Fruit fly (Drosophila melanogaster) whole organism, embryonic: ENCODE measurements around the gene Zip89B.

Experiments
- BEAF-32 ChIP-seq: fragments of 200-800 bp; sonication (Bioruptor generic); optimal IDR thresholded peaks from 3 replicates; lab custom pipeline; 2017; ENCODE audit warnings: missing biosample characterization, missing genetic modification characterization, mild to moderate bottlenecking, moderate library complexity, missing genetic modification reagents
- CG10321 ChIP-seq: fragments of 200-800 bp; sonication (Bioruptor generic); IDR thresholded peaks from 2 replicates; pipeline ENCODE4 v1.3.6; 2022; ENCODE audit warnings: missing biosample characterization, missing genetic modification characterization
- CG11247 ChIP-seq: fragments of 200-800 bp; sonication (Bioruptor generic); IDR thresholded peaks from 2 replicates; pipeline ENCODE4 v1.3.6; 2022; ENCODE audit warnings: missing biosample characterization, missing genetic modification characterization
- CG12659 ChIP-seq: fragments of 200-800 bp; sonication (Bioruptor generic); optimal IDR thresholded peaks from 3 replicates; lab custom pipeline; 2017; ENCODE audit warnings: mild to moderate bottlenecking, missing biosample characterization, missing genetic modification reagents, missing genetic modification characterization
- CG17829 ChIP-seq: fragments of 200-800 bp; optimal IDR thresholded peaks from 2 replicates; lab custom pipeline; 2019; ENCODE audit warnings: missing biosample characterization, mild to moderate bottlenecking, missing genetic modification characterization, moderate library complexity
- CG2678 ChIP-seq: fragments of 200-800 bp; sonication (Bioruptor generic); optimal IDR thresholded peaks from 3 replicates; lab custom pipeline; 2019; ENCODE audit warnings: missing biosample characterization, mild to moderate bottlenecking, missing genetic modification characterization, moderate library complexity
- CG32772 ChIP-seq: fragments of 200-800 bp; sonication (Bioruptor generic); IDR thresholded peaks from 2 replicates; pipeline ENCODE4 v1.3.6; 2022; ENCODE audit warnings: missing biosample characterization, missing genetic modification characterization
- CG3281 ChIP-seq: fragments of 200-800 bp; sonication (Bioruptor generic); optimal IDR thresholded peaks from 3 replicates; lab custom pipeline; 2017; ENCODE audit warnings: missing biosample characterization, mild to moderate bottlenecking, missing genetic modification characterization
- CG3407 ChIP-seq: fragments of 200-800 bp; sonication (Bioruptor generic); optimal IDR thresholded peaks from 2 replicates; lab custom pipeline; 2018; ENCODE audit warnings: missing biosample characterization, mild to moderate bottlenecking, missing genetic modification characterization
- CG34376 ChIP-seq: fragments of 200-800 bp; sonication (Bioruptor generic); optimal IDR thresholded peaks from 2 replicates; lab custom pipeline; 2018; ENCODE audit warnings: missing biosample characterization, mild to moderate bottlenecking, missing genetic modification characterization
- CG4854 ChIP-seq: fragments of 200-800 bp; sonication (Bioruptor generic); optimal IDR thresholded peaks from 2 replicates; lab custom pipeline; 2016; ENCODE audit warnings: missing biosample characterization, missing genetic modification characterization, inconsistent platforms
- CG6175 ChIP-seq: fragments of 200-800 bp; sonication (Bioruptor generic); IDR thresholded peaks from 3 replicates; pipeline ENCODE4 v1.3.6; 2022; ENCODE audit warnings: missing biosample characterization, missing genetic modification characterization
- CG6683 ChIP-seq: fragments of 200-800 bp; sonication (Bioruptor generic); optimal IDR thresholded peaks from 2 replicates; lab custom pipeline; 2017; ENCODE audit warnings: missing biosample characterization, mild to moderate bottlenecking, missing genetic modification characterization, missing genetic modification reagents
- CG8765 ChIP-seq: fragments of 200-800 bp; sonication (Bioruptor generic); IDR thresholded peaks from 2 replicates; pipeline ENCODE4 v1.3.6; 2022; ENCODE audit warnings: missing biosample characterization, missing genetic modification characterization
- CG9797 ChIP-seq: fragments of 200-800 bp; sonication (Bioruptor generic); optimal IDR thresholded peaks from 3 replicates; lab custom pipeline; 2018; ENCODE audit warnings: missing biosample characterization, mild to moderate bottlenecking, missing genetic modification characterization
- CG9817 ChIP-seq: fragments of 200-800 bp; sonication (Bioruptor generic); optimal IDR thresholded peaks from 2 replicates; lab custom pipeline; 2018; ENCODE audit warnings: missing biosample characterization, mild to moderate bottlenecking, missing genetic modification characterization, moderate library complexity
- CG9876 ChIP-seq: fragments of 200-800 bp; sonication (Bioruptor generic); optimal IDR thresholded peaks from 2 replicates; lab custom pipeline; 2016; ENCODE audit warnings: missing biosample characterization, missing genetic modification characterization
- Dll ChIP-seq: fragments of 200-800 bp; sonication (Bioruptor generic); IDR thresholded peaks from 4 replicates; pipeline ENCODE4 v1.3.6; 2022; ENCODE audit warnings: missing biosample characterization, missing genetic modification characterization; ENCODE audit not compliant: partially characterized antibody
- Dref ChIP-seq: fragments of 200-800 bp; sonication (Bioruptor generic); IDR thresholded peaks from 2 replicates; pipeline ENCODE4 v1.3.6; 2022; ENCODE audit warnings: missing biosample characterization, missing genetic modification characterization
- HHEX ChIP-seq: fragments of 200-800 bp; sonication (Bioruptor generic); optimal IDR thresholded peaks from 3 replicates; lab custom pipeline; 2017; ENCODE audit warnings: missing biosample characterization, mild to moderate bottlenecking, missing genetic modification characterization, missing genetic modification reagents
- HLH3B ChIP-seq: fragments of 200-800 bp; sonication (Bioruptor generic); IDR thresholded peaks from 2 replicates; pipeline ENCODE4 v1.3.6; 2022; ENCODE audit warnings: missing biosample characterization, missing genetic modification characterization
- Hmr ChIP-seq: fragments of 200-800 bp; sonication (Bioruptor generic); optimal IDR thresholded peaks from 3 replicates; lab custom pipeline; 2017; ENCODE audit warnings: mild to moderate bottlenecking, missing biosample characterization, missing genetic modification reagents, missing genetic modification characterization
- Kr ChIP-seq: fragments of 200-800 bp; sonication (Bioruptor generic); optimal IDR thresholded peaks from 2 replicates; lab custom pipeline; 2017; ENCODE audit warnings: missing biosample characterization, mild to moderate bottlenecking, missing genetic modification characterization
- MBD-R2 ChIP-seq: fragments of 200-800 bp; sonication (Bioruptor generic); IDR thresholded peaks from 2 replicates; pipeline ENCODE4 v1.3.6; 2022; ENCODE audit warnings: missing biosample characterization, missing genetic modification characterization
- Mes4 ChIP-seq: fragments of 200-800 bp; sonication (Bioruptor generic); optimal IDR thresholded peaks from 2 replicates; lab custom pipeline; 2016; ENCODE audit warnings: missing biosample characterization, missing genetic modification characterization
- Optix ChIP-seq: fragments of 200-800 bp; sonication (Bioruptor generic); IDR thresholded peaks from 3 replicates; pipeline ENCODE4 v1.3.6; 2022; ENCODE audit warnings: missing biosample characterization, missing genetic modification characterization
- Poxn ChIP-seq: fragments of 200-800 bp; sonication (Bioruptor generic); IDR thresholded peaks from 2 replicates; pipeline ENCODE4 v1.3.6; 2022; ENCODE audit warnings: missing biosample characterization, missing genetic modification characterization
- Sin3A ChIP-seq: fragments of >200 bp; optimal IDR thresholded peaks from 2 replicates; lab custom pipeline; 2018
- Sox102F ChIP-seq: fragments of 200-800 bp; sonication (Bioruptor generic); optimal IDR thresholded peaks from 2 replicates; lab custom pipeline; 2018; ENCODE audit warnings: missing biosample characterization, mild to moderate bottlenecking, missing genetic modification characterization, moderate library complexity
- Spps ChIP-seq: fragments of 200-800 bp; sonication (Bioruptor generic); optimal IDR thresholded peaks from 2 replicates; lab custom pipeline; 2018; ENCODE audit warnings: missing biosample characterization, mild to moderate bottlenecking, missing genetic modification characterization
- amos ChIP-seq: fragments of 200-800 bp; sonication (Bioruptor generic); IDR thresholded peaks from 2 replicates; pipeline ENCODE4 v1.3.6; 2022; ENCODE audit warnings: missing biosample characterization, missing genetic modification characterization; ENCODE audit not compliant: partially characterized antibody
- aop ChIP-seq: fragments of 200-800 bp; sonication (Bioruptor generic); IDR thresholded peaks from 2 replicates; pipeline ENCODE4 v1.3.6; 2022; ENCODE audit warnings: missing biosample characterization, missing genetic modification characterization
- ara ChIP-seq: fragments of 200-800 bp; sonication (Bioruptor generic); IDR thresholded peaks from 2 replicates; pipeline ENCODE4 v1.3.6; 2022; ENCODE audit warnings: missing biosample characterization, missing genetic modification characterization
- bbx ChIP-seq: fragments of 200-800 bp; sonication (Bioruptor generic); IDR thresholded peaks from 2 replicates; pipeline ENCODE4 v1.3.6; 2022; ENCODE audit warnings: missing biosample characterization, missing genetic modification characterization; ENCODE audit not compliant: partially characterized antibody
- corto ChIP-seq: fragments of 200-800 bp; sonication (Bioruptor generic); optimal IDR thresholded peaks from 2 replicates; lab custom pipeline; 2016; ENCODE audit warnings: missing biosample characterization, mild to moderate bottlenecking, missing genetic modification characterization, moderate library complexity
- dm ChIP-seq: fragments of 200-800 bp; sonication (Bioruptor generic); optimal IDR thresholded peaks from 3 replicates; lab custom pipeline; 2016; ENCODE audit warnings: missing biosample characterization, missing genetic modification characterization
- dmrt11E ChIP-seq: fragments of 200-800 bp; sonication (Bioruptor generic); optimal IDR thresholded peaks from 3 replicates; lab custom pipeline; 2018; ENCODE audit warnings: missing biosample characterization, mild to moderate bottlenecking, missing genetic modification characterization, moderate library complexity
- gcm ChIP-seq: fragments of 200-800 bp; sonication (Bioruptor generic); optimal IDR thresholded peaks from 2 replicates; lab custom pipeline; 2019; ENCODE audit warnings: missing biosample characterization, mild to moderate bottlenecking, missing genetic modification characterization, moderate library complexity
- gsb ChIP-seq: fragments of 200-800 bp; sonication (Bioruptor generic); IDR thresholded peaks from 2 replicates; pipeline ENCODE4 v1.3.6; 2022; ENCODE audit warnings: missing biosample characterization, missing genetic modification characterization
- gt ChIP-seq: fragments of 200-800 bp; sonication (Bioruptor generic); IDR thresholded peaks from 2 replicates; pipeline ENCODE4 v1.3.6; 2022; ENCODE audit warnings: missing biosample characterization, missing genetic modification characterization
- kah ChIP-seq: fragments of 200-800 bp; sonication (Bioruptor generic); optimal IDR thresholded peaks from 2 replicates; lab custom pipeline; 2018; ENCODE audit warnings: missing biosample characterization, mild to moderate bottlenecking, missing genetic modification characterization
- lab ChIP-seq: fragments of 200-800 bp; sonication (Bioruptor generic); optimal IDR thresholded peaks from 3 replicates; lab custom pipeline; 2017; ENCODE audit warnings: missing biosample characterization, missing genetic modification characterization, mild to moderate bottlenecking, moderate library complexity, missing genetic modification reagents
- lilli ChIP-seq: fragments of 200-800 bp; sonication (Bioruptor generic); optimal IDR thresholded peaks from 3 replicates; lab custom pipeline; 2016; ENCODE audit warnings: missing biosample characterization, missing genetic modification characterization
- oc ChIP-seq: fragments of 200-800 bp; sonication (Bioruptor generic); optimal IDR thresholded peaks from 2 replicates; lab custom pipeline; 2018; ENCODE audit warnings: missing biosample characterization, mild to moderate bottlenecking, missing genetic modification characterization, moderate library complexity
- pzg ChIP-seq: fragments of 200-800 bp; sonication (Bioruptor generic); optimal IDR thresholded peaks from 3 replicates; lab custom pipeline; 2018; ENCODE audit warnings: missing biosample characterization, mild to moderate bottlenecking, missing genetic modification characterization, moderate library complexity
- salm ChIP-seq: fragments of 200-800 bp; sonication (Bioruptor generic); optimal IDR thresholded peaks from 2 replicates; lab custom pipeline; 2018; ENCODE audit warnings: missing biosample characterization, mild to moderate bottlenecking, missing genetic modification characterization
- sug ChIP-seq: fragments of 200-800 bp; optimal IDR thresholded peaks from 2 replicates; lab custom pipeline; 2019; ENCODE audit warnings: missing biosample characterization, mild to moderate bottlenecking, missing genetic modification characterization, moderate library complexity
- usp ChIP-seq: fragments of >200 bp; optimal IDR thresholded peaks from 2 replicates; lab custom pipeline; 2017; ENCODE audit warnings: missing biosample characterization, missing genetic modification characterization
- wdn ChIP-seq: fragments of 200-800 bp; sonication (Bioruptor generic); IDR thresholded peaks from 2 replicates; pipeline ENCODE4 v1.3.6; 2022; ENCODE audit warnings: missing biosample characterization, missing genetic modification characterization
- zf30C ChIP-seq: fragments of 200-800 bp; sonication (Bioruptor generic); optimal IDR thresholded peaks from 3 replicates; lab custom pipeline; 2018; ENCODE audit warnings: missing biosample characterization, mild to moderate bottlenecking, missing genetic modification characterization
- zfh1 ChIP-seq: fragments of 200-800 bp; sonication (Bioruptor generic); IDR thresholded peaks from 3 replicates; pipeline ENCODE4 v1.3.6; 2022; ENCODE audit warnings: missing biosample characterization, missing genetic modification characterization

The Zip89B gene

DNA sequence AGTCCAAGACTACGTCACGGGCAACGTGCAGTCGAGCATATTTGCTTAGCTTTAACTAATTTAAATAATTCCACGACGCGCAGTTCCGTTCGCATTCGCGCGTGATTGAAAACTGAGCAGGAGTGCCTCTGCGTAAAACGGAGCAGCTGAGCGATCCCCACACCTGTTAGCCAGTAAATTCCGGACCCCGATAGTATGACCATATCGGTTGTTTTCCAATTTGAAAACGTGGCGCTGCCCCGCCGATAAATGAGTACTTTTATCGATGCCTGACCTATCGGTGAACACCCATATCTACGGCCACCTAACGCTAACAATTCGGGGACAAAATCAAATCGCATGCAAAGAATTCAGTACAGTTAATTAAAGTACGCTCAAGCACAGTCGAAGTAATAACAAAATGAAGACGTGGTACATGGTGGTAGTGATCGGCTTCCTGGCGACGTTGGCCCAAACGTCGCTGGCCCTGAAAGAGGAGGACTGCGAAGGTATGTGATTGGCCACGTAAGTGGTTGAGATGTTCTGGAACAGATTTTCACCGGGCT, 43.6 kb downstream of the Zip89B start, which contains the start of the genes CG14879 and Manf:
Gene CG14879 (minus strand): TSS at position 116 of the 545 bp plus-strand sequence.
Gene Manf (plus strand): TSS at position 294 of the 545 bp plus-strand sequence.
- peak; percentile 5 for TF ChIP-seq CG3281 (GFP tag; lab: Kevin White, UChicago)
- no peak for TF ChIP-seq oc (tag; lab: Kevin White, UChicago)
- TF ChIP-seq dm (GFP tag; lab: Kevin White, UChicago), result peak; percentile 35
- no peak for TF ChIP-seq Sox102F (GFP tag; lab: Kevin White, UChicago)
- TF ChIP-seq salm (tag; lab: Kevin White, UChicago), result no peak
- TF ChIP-seq ara (GFP tag; lab: Robert Waterston, UW), result no peak
- TF ChIP-seq usp (GFP tag; lab: Kevin White, UChicago), result no peak
- no peak for TF ChIP-seq Mes4 (GFP tag; lab: Kevin White, UChicago)
- TF ChIP-seq CG6175 (GFP tag; lab: Robert Waterston, UW), result no peak
- TF ChIP-seq bbx, result peak; percentile 58; the same call in 1 of the 2 replicates
- peak; percentile 17 for TF ChIP-seq lilli (GFP tag; lab: Kevin White, UChicago)
- peak; percentile 1 for TF ChIP-seq Sin3A
- no peak for TF ChIP-seq dmrt11E
- TF ChIP-seq HHEX, result no peak
- no peak for TF ChIP-seq aop (GFP tag; lab: Robert Waterston, UW)
- peak; percentile 13 for TF ChIP-seq sug (tag; lab: Kevin White, UChicago)
- TF ChIP-seq corto (GFP tag; lab: Kevin White, UChicago), result no peak
- TF ChIP-seq CG10321, result no peak
- no peak for TF ChIP-seq CG6683 (GFP tag; lab: Kevin White, UChicago)
- no peak for TF ChIP-seq CG34376 (GFP tag; lab: Kevin White, UChicago)
- peak; percentile 59; the same call in 1 of the 4 replicates for TF ChIP-seq Dll (GFP tag; lab: Robert Waterston, UW)
- TF ChIP-seq wdn (GFP tag; lab: Robert Waterston, UW), result no peak
- TF ChIP-seq CG4854 (GFP tag; lab: Kevin White, UChicago), result no peak
- peak; percentile 25 for TF ChIP-seq gcm (GFP tag; lab: Kevin White, UChicago)
- TF ChIP-seq zfh1 (GFP tag; lab: Robert Waterston, UW), result peak; percentile 41; the same call in 1 of the 3 replicates
- TF ChIP-seq CG11247 (GFP tag; lab: Robert Waterston, UW), result no peak
- TF ChIP-seq CG3407, result no peak
- no peak for TF ChIP-seq HLH3B (GFP tag; lab: Robert Waterston, UW)
- no peak for TF ChIP-seq gt
- no peak for TF ChIP-seq Poxn
- TF ChIP-seq CG2678 (tag; lab: Kevin White, UChicago), result no peak
- no peak for TF ChIP-seq CG9876 (GFP tag; lab: Kevin White, UChicago)
- TF ChIP-seq kah (GFP tag; lab: Kevin White, UChicago), result peak; percentile 92
- peak; percentile 42 for TF ChIP-seq lab (GFP tag; lab: Kevin White, UChicago)
- TF ChIP-seq gsb (GFP tag; lab: Robert Waterston, UW), result no peak
- peak; percentile 51 for TF ChIP-seq MBD-R2
- peak; percentile 90 for TF ChIP-seq CG9797 (GFP tag; lab: Kevin White, UChicago)
- no peak for TF ChIP-seq CG32772 (GFP tag; lab: Robert Waterston, UW)
- peak; percentile 46 for TF ChIP-seq Hmr
- peak; percentile 60; the same call in 1 of the 2 replicates for TF ChIP-seq amos (GFP tag; lab: Robert Waterston, UW)
- no peak for TF ChIP-seq Kr
- no peak for TF ChIP-seq Spps (tag; lab: Kevin White, UChicago)
- TF ChIP-seq CG12659, result peak; percentile 34
- peak; percentile 62 for TF ChIP-seq BEAF-32
- TF ChIP-seq CG17829 (tag; lab: Kevin White, UChicago), result peak; percentile 30
- no peak for TF ChIP-seq Optix (GFP tag; lab: Robert Waterston, UW)
- TF ChIP-seq zf30C, result no peak
- no peak for TF ChIP-seq CG9817
- no peak for TF ChIP-seq CG8765 (GFP tag; lab: Robert Waterston, UW)
- peak; percentile 87 for TF ChIP-seq Dref (GFP tag; lab: Robert Waterston, UW)
- peak; percentile 86 for TF ChIP-seq pzg (GFP tag; lab: Kevin White, UChicago)
